Worm (Caenorhabditis elegans): ENCODE data around the gene F38A1.15.

F38A1.15 gene

DNA sequence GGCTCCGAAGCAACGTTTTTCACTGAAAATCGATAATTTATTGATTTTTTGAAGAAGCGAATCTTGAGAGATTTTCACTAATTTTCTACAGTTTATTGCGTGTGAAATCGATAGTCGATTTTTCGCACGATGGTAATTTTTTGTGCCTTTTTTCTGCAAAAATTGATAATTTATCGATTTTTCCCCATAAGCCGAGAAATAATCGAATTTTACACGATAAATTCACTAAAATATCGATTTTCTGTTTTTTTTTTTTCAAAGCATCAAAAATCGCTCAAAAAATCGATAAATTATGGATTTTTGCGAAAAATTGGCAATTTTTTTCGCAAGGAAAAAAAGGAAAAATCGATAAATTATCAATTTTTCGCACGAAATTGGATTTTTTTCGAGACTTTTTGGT lies 7.4 kb downstream of the F38A1.15 start:
- TF ChIP-seq nhr-237 (tag; optimal IDR thresholded peaks at IDR 0.05) (no peak), ceh-28 (tag; optimal IDR thresholded peaks at IDR 0.05) (peak; percentile 81)

DNA sequence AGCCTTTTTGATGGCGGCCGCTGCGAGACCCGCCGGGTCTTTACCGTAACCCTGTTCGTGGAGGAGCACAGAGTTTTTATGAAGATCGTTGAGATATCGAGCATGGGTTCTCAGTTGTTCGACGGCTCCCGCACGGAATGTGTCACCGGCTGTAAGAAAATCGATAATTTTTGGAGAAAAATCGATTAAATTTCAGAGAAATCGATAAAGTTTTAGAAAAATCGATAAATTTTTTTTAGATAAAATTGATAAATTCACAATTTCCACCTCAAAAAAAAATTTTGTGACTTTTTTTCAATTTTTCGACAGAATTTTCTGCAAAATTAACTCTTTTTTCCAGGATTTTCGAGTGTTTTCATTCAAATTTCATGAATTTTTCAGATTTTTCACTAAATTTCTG lies 8.4 kb downstream of the F38A1.15 start:
- TF ChIP-seq unc-62 (GFP tag; optimal IDR thresholded peaks at IDR 0.05) = no peak
- no peak for TF ChIP-seq fkh-2 (tag; optimal IDR thresholded peaks at IDR 0.05)
- peak; percentile 70 for TF ChIP-seq ceh-28 (tag; optimal IDR thresholded peaks at IDR 0.05)

DNA sequence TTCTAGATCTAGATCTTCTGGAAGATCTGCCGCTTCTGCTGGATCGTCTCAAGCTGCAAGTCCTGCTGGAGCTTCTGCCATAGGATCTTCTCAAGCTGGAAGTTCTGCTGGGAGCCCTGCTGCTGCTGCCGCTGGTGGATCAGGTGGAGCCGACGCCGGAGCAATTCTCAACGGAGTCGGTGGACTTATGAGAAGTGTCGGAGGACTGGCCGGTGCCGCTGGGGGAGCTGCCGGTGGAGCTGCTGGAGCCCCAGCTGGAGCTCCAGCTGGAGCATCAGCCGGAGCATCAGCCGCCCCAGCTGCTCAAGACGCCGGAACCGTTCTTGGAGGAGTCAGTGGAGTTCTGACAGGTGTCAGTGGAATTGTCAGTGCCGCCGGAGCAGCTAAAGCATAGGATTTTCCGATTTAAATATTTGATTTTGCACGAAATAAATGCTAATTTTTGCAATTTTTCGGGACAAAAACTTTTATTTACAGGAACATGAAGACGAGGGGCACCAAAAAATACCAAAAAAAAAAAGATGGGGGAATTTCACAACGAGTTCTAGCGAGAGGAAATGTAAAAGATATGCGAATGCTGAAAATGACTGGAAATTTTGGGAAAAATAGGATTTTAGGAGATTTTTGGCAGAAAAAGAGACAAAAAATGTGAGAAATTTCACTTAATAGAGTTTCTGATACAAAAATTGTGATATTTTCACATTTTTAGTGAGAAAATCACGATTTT lies 10.6 kb downstream of the F38A1.15 start:
- TF ChIP-seq ceh-16 (tag; optimal IDR thresholded peaks at IDR 0.05) (no peak), ama-1 (optimal IDR thresholded peaks at IDR 0.05) (no peak), nhr-23 (tag; optimal IDR thresholded peaks at IDR 0.05) (no peak), nhr-12 (tag; optimal IDR thresholded peaks at IDR 0.05) (no peak), zag-1 (tag; optimal IDR thresholded peaks at IDR 0.05) (no peak), egl-27 (tag; optimal IDR thresholded peaks at IDR 0.05) (no peak), sea-2 (GFP tag; optimal IDR thresholded peaks at IDR 0.05) (no peak), elt-3 (tag; optimal IDR thresholded peaks at IDR 0.05) (no peak), lsy-12 (tag; optimal IDR thresholded peaks at IDR 0.05) (no peak), hmg-11 (tag; optimal IDR thresholded peaks at IDR 0.05) (no peak), eor-1 (tag; optimal IDR thresholded peaks at IDR 0.05) (no peak), nhr-11 (tag; optimal IDR thresholded peaks at IDR 0.05) (no peak), nhr-76 (tag; optimal IDR thresholded peaks at IDR 0.05) (no peak), nfya-1 (tag; optimal IDR thresholded peaks at IDR 0.05; ENCODE audit: insufficient read depth) (no peak), unc-62 (GFP tag; optimal IDR thresholded peaks at IDR 0.05) (no peak), mml-1 (tag; optimal IDR thresholded peaks at IDR 0.05) (no peak), R02D3.7 (tag; optimal IDR thresholded peaks at IDR 0.05) (no peak), nhr-28 (tag; optimal IDR thresholded peaks at IDR 0.05) (no peak), ceh-82 (tag; optimal IDR thresholded peaks at IDR 0.05) (no peak)

DNA sequence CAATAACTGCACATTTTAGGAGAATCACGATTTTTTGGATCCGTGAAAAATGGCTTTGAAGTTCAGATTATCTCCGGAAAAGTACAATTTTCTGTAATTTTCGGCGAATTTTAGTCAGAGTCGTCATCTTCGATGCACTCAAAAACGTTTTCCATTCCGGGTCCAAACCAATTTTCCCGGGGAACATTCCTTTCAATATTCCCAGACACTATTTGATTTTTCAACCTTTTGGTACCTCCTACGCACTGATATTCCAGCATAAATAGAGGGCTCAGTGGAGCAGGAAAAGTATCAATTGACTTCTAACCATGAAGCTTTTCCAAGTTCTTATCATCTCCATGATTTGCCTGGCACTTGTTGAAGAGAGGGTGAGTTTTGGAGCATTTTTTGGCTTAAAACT lies 11.6 kb downstream of the F38A1.15 start, which contains the start of gene W09G12.6:
W09G12.6 (plus strand) TSS at position 301 of the 400 bp plus-strand sequence.
- no peak for TF ChIP-seq nhr-237 (tag; optimal IDR thresholded peaks at IDR 0.05)

DNA sequence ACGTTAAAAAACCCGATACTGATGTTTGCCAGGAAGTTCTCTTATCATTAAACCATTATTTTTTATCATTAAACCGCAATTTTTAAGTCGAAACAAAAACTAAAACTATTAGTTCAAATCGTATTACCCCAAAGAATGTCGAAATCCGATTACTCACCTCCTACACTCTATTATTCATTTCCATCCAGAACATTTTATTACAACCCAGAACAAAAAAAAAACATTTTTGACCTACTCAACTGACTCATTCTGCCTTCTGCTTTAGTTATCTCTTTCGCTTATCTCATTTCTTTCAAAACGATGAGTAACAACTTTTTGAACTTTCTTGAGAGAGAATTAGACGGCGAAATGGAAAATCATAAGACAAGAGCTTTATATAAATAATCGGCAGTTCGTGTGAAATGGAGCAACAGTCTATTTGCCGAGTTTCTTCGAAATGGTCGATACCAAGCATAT lies 14.5 kb downstream of the F38A1.15 start, which contains the start of gene W09G12.7:
W09G12.7 (plus strand) TSS at position 406 of the 456 bp plus-strand sequence.
- TF ChIP-seq nhr-12 (tag; optimal IDR thresholded peaks at IDR 0.05) (no peak), pqm-1 (tag; optimal IDR thresholded peaks at IDR 0.05) (peak; percentile 54), ztf-11 (tag; optimal IDR thresholded peaks at IDR 0.05) (no peak), ztf-4 (tag; optimal IDR thresholded peaks at IDR 0.05) (no peak), jun-1 (tag; optimal IDR thresholded peaks at IDR 0.05) (peak; percentile 27), pha-4 (tag; optimal IDR thresholded peaks at IDR 0.05) (peak; percentile 18), elt-2 (tag; optimal IDR thresholded peaks at IDR 0.05) (peak; percentile 91)

DNA sequence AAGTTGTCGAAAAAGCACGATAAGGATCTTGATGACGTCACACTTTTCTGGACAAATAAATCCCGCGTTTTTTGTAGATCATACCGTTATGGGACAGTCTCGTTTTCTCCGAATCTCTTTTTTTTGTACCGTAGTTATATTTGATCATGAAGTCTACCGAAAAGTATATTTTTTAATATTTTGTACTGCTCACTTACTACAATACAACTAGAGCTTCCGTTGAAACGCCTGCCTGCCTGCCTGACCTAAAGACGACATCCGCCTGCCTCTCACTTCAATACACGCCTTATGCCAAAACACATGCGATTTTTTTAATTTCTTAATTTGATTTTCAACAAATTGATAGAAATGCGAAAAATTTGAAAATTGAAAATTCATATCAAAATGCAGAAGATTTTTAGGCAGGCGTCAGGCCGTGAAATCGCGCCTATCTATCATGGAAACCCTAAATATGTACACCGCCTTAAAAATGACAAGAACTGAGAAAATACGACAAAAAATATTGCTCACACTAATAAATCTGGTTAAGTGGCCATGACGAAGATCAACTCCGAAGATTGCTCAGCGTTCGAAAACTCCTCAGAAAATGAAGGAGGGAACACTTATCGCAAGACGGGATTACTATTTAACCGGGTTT lies 17.5 kb downstream of the F38A1.15 start, which contains the start of gene W09G12.8:
W09G12.8 (plus strand) TSS at position 587 of the 637 bp plus-strand sequence.
- TF ChIP-seq unc-62 (GFP tag; optimal IDR thresholded peaks at IDR 0.05) (no peak), tbx-2 (tag; optimal IDR thresholded peaks at IDR 0.05) (no peak), ceh-9 (tag; optimal IDR thresholded peaks at IDR 0.05) (no peak), fkh-10 (GFP tag; optimal IDR thresholded peaks at IDR 0.05) (no peak), pha-4 (tag; optimal IDR thresholded peaks at IDR 0.05) (no peak), egl-27 (tag; optimal IDR thresholded peaks at IDR 0.05) (no peak), nhr-76 (tag; optimal IDR thresholded peaks at IDR 0.05) (no peak), daf-12 (tag; optimal IDR thresholded peaks at IDR 0.05) (no peak), ceh-28 (tag; optimal IDR thresholded peaks at IDR 0.05) (no peak), nhr-11 (tag; optimal IDR thresholded peaks at IDR 0.05) (no peak), R02D3.7 (tag; optimal IDR thresholded peaks at IDR 0.05) (no peak), lsy-12 (tag; optimal IDR thresholded peaks at IDR 0.05) (no peak)
